Fruit fly (Drosophila melanogaster) whole organism, embryonic: ENCODE results near the gene Ror.

ENCODE experiments used
- ATbp ChIP-seq: fragments of 200-800 bp; sonication (Bioruptor generic); optimal IDR thresholded peaks from 2 replicates; lab custom pipeline; 2017; ENCODE audit warnings: missing biosample characterization, mild to moderate bottlenecking, missing genetic modification characterization, missing genetic modification reagents
- CG13123 ChIP-seq: fragments of 200-800 bp; sonication (Bioruptor generic); optimal IDR thresholded peaks from 2 replicates; lab custom pipeline; 2016; ENCODE audit warnings: missing biosample characterization, missing genetic modification characterization
- CG13287 ChIP-seq: fragments of 200-800 bp; sonication (Bioruptor generic); IDR thresholded peaks from 2 replicates; pipeline ENCODE4 v1.3.6; 2022; ENCODE audit warnings: missing biosample characterization, missing genetic modification characterization; ENCODE audit not compliant: partially characterized antibody
- CG16815 ChIP-seq: fragments of 200-800 bp; sonication (Bioruptor generic); optimal IDR thresholded peaks from 3 replicates; lab custom pipeline; 2017; ENCODE audit warnings: missing biosample characterization, mild to moderate bottlenecking, missing genetic modification characterization
- CG17186 ChIP-seq: fragments of 200-800 bp; sonication (Bioruptor generic); optimal IDR thresholded peaks from 3 replicates; lab custom pipeline; 2017; ENCODE audit warnings: missing biosample characterization, missing genetic modification reagents, missing genetic modification characterization
- CG32772 ChIP-seq: fragments of 200-800 bp; sonication (Bioruptor generic); IDR thresholded peaks from 2 replicates; pipeline ENCODE4 v1.3.6; 2022; ENCODE audit warnings: missing biosample characterization, missing genetic modification characterization
- CG3281 ChIP-seq: fragments of 200-800 bp; sonication (Bioruptor generic); optimal IDR thresholded peaks from 3 replicates; lab custom pipeline; 2017; ENCODE audit warnings: missing biosample characterization, mild to moderate bottlenecking, missing genetic modification characterization
- CG34422 ChIP-seq: fragments of 200-800 bp; sonication (Bioruptor generic); IDR thresholded peaks from 3 replicates; pipeline ENCODE4 v1.3.6; 2022; ENCODE audit warnings: missing biosample characterization, missing genetic modification characterization
- CG3726 ChIP-seq: fragments of 200-800 bp; sonication (Bioruptor generic); IDR thresholded peaks from 3 replicates; pipeline ENCODE4, ENCODE4 v1.3.6; 2022; ENCODE audit warnings: missing biosample characterization, missing genetic modification characterization
- CG4360 ChIP-seq: fragments of 200-800 bp; sonication (Bioruptor generic); IDR thresholded peaks from 2 replicates; pipeline ENCODE4 v1.3.6; 2022; ENCODE audit warnings: missing biosample characterization, missing genetic modification characterization
- CG4404 ChIP-seq: fragments of 200-800 bp; sonication (Bioruptor generic); IDR thresholded peaks from 2 replicates; pipeline ENCODE4 v1.3.6; 2022; ENCODE audit warnings: missing biosample characterization, missing genetic modification characterization
- CG6254 ChIP-seq: fragments of 200-800 bp; sonication (Bioruptor generic); optimal IDR thresholded peaks from 3 replicates; lab custom pipeline; 2017; ENCODE audit warnings: mild to moderate bottlenecking, missing biosample characterization, missing genetic modification reagents, missing genetic modification characterization
- CG7271 ChIP-seq: fragments of 200-800 bp; sonication (Bioruptor generic); optimal IDR thresholded peaks from 2 replicates; lab custom pipeline; 2018; ENCODE audit warnings: missing biosample characterization, mild to moderate bottlenecking, missing genetic modification characterization, moderate library complexity
- CG7372 ChIP-seq: fragments of 200-800 bp; sonication (Bioruptor generic); IDR thresholded peaks from 2 replicates; pipeline ENCODE4 v1.3.6; 2022; ENCODE audit warnings: missing biosample characterization, missing genetic modification characterization
- CG8089 ChIP-seq: fragments of 200-800 bp; sonication (Bioruptor generic); optimal IDR thresholded peaks from 3 replicates; lab custom pipeline; 2016; ENCODE audit warnings: missing biosample characterization, missing genetic modification characterization
- CG8281 ChIP-seq: fragments of 200-800 bp; sonication (Bioruptor generic); optimal IDR thresholded peaks from 2 replicates; lab custom pipeline; 2018; ENCODE audit warnings: missing biosample characterization, mild to moderate bottlenecking, missing genetic modification characterization, moderate library complexity
- CG9609 ChIP-seq: fragments of 200-800 bp; sonication (Bioruptor generic); optimal IDR thresholded peaks from 3 replicates; lab custom pipeline; 2016; ENCODE audit warnings: missing biosample characterization, missing genetic modification characterization
- CG9932 ChIP-seq: fragments of 200-800 bp; sonication (Bioruptor generic); IDR thresholded peaks from 2 replicates; pipeline ENCODE4 v1.3.6; 2022; ENCODE audit warnings: missing biosample characterization, missing genetic modification characterization
- Dad ChIP-seq: fragments of 200-800 bp; sonication (Bioruptor generic); optimal IDR thresholded peaks from 3 replicates; lab custom pipeline; 2016; ENCODE audit warnings: missing biosample characterization, missing genetic modification characterization
- Dip2 ChIP-seq: fragments of 200-800 bp; sonication (Bioruptor generic); IDR thresholded peaks from 2 replicates; pipeline ENCODE4 v1.3.6; 2022; ENCODE audit warnings: missing biosample characterization, missing genetic modification characterization
- Doc3 ChIP-seq: fragments of 200-800 bp; sonication (Bioruptor generic); IDR thresholded peaks from 3 replicates; pipeline ENCODE4 v1.3.6; 2022; ENCODE audit warnings: missing biosample characterization, missing genetic modification characterization; ENCODE audit not compliant: partially characterized antibody
- Dp ChIP-seq: fragments of 200-800 bp; sonication (Bioruptor generic); optimal IDR thresholded peaks from 2 replicates; lab custom pipeline; 2018; ENCODE audit warnings: missing biosample characterization, mild to moderate bottlenecking, missing genetic modification characterization, moderate library complexity
- H15 ChIP-seq: fragments of 200-800 bp; sonication (Bioruptor generic); IDR thresholded peaks from 3 replicates; pipeline ENCODE4 v1.3.6; 2022; ENCODE audit warnings: missing biosample characterization, missing genetic modification characterization
- Hmx ChIP-seq: fragments of 200-800 bp; sonication (Bioruptor generic); optimal IDR thresholded peaks from 2 replicates; lab custom pipeline; 2016; ENCODE audit warnings: missing biosample characterization, missing genetic modification characterization
- MBD-R2 ChIP-seq: fragments of 200-800 bp; sonication (Bioruptor generic); IDR thresholded peaks from 2 replicates; pipeline ENCODE4 v1.3.6; 2022; ENCODE audit warnings: missing biosample characterization, missing genetic modification characterization
- Nf-YB ChIP-seq: fragments of 200-800 bp; sonication (Bioruptor generic); optimal IDR thresholded peaks from 3 replicates; lab custom pipeline; 2019; ENCODE audit warnings: missing biosample characterization, mild to moderate bottlenecking, missing genetic modification characterization, moderate library complexity
- Optix ChIP-seq: fragments of 200-800 bp; sonication (Bioruptor generic); IDR thresholded peaks from 3 replicates; pipeline ENCODE4 v1.3.6; 2022; ENCODE audit warnings: missing biosample characterization, missing genetic modification characterization
- Ssrp ChIP-seq: fragments of 200-800 bp; sonication (Bioruptor generic); optimal IDR thresholded peaks from 2 replicates; lab custom pipeline; 2018; ENCODE audit warnings: missing biosample characterization, mild to moderate bottlenecking, missing genetic modification characterization, moderate library complexity
- Stat92E ChIP-seq, 3 experiments: fragments of >200 bp in 2 of 3; fragments of 200-800 bp in 1 of 3; sonication (Bioruptor generic) in 1 of 3; optimal IDR thresholded peaks; 2 replicates each; lab custom pipeline; 2017 to 2019; ENCODE audit warnings: missing biosample characterization in 3 of 3, missing genetic modification characterization in 3 of 3, mild to moderate bottlenecking in 1 of 3, moderate library complexity in 1 of 3
- Tbp ChIP-seq: fragments of >200 bp; optimal IDR thresholded peaks from 2 replicates; lab custom pipeline; 2018; ENCODE audit warnings: missing biosample characterization, missing genetic modification characterization
- aop ChIP-seq: fragments of 200-800 bp; sonication (Bioruptor generic); IDR thresholded peaks from 2 replicates; pipeline ENCODE4 v1.3.6; 2022; ENCODE audit warnings: missing biosample characterization, missing genetic modification characterization
- ap ChIP-seq: fragments of 200-800 bp; sonication (Bioruptor generic); IDR thresholded peaks from 2 replicates; pipeline ENCODE4 v1.3.6; 2022; ENCODE audit warnings: missing biosample characterization, missing genetic modification characterization
- ash1 ChIP-seq: fragments of 200-800 bp; sonication (Bioruptor generic); optimal IDR thresholded peaks from 2 replicates; lab custom pipeline; 2018; ENCODE audit warnings: missing biosample characterization, mild to moderate bottlenecking, missing genetic modification characterization
- ato ChIP-seq: fragments of 200-800 bp; sonication (Bioruptor generic); IDR thresholded peaks from 2 replicates; pipeline ENCODE4 v1.3.6; 2022; ENCODE audit warnings: missing biosample characterization, missing genetic modification characterization; ENCODE audit not compliant: partially characterized antibody
- chn ChIP-seq: fragments of 200-800 bp; sonication (Bioruptor generic); optimal IDR thresholded peaks from 2 replicates; lab custom pipeline; 2016; ENCODE audit warnings: missing biosample characterization, missing genetic modification characterization
- corto ChIP-seq: fragments of 200-800 bp; sonication (Bioruptor generic); optimal IDR thresholded peaks from 2 replicates; lab custom pipeline; 2016; ENCODE audit warnings: missing biosample characterization, mild to moderate bottlenecking, missing genetic modification characterization, moderate library complexity
- crc ChIP-seq: fragments of 200-800 bp; sonication (Bioruptor generic); optimal IDR thresholded peaks from 2 replicates; lab custom pipeline; 2016; ENCODE audit warnings: missing biosample characterization, missing genetic modification characterization
- esg ChIP-seq: fragments of 200-800 bp; sonication (Bioruptor generic); conservative IDR thresholded peaks from 2 replicates; pipeline ENCODE4 v1.3.6; 2022; ENCODE audit warnings: missing biosample characterization, missing genetic modification characterization
- fd3F ChIP-seq: fragments of 200-800 bp; sonication (Bioruptor generic); optimal IDR thresholded peaks from 2 replicates; lab custom pipeline; 2018; ENCODE audit warnings: missing biosample characterization, mild to moderate bottlenecking, missing genetic modification characterization, moderate library complexity
- gcm ChIP-seq: fragments of 200-800 bp; sonication (Bioruptor generic); optimal IDR thresholded peaks from 2 replicates; lab custom pipeline; 2019; ENCODE audit warnings: missing biosample characterization, mild to moderate bottlenecking, missing genetic modification characterization, moderate library complexity
- gfzf ChIP-seq: fragments of 200-800 bp; sonication (Bioruptor generic); optimal IDR thresholded peaks from 2 replicates; lab custom pipeline; 2016; ENCODE audit warnings: missing biosample characterization, mild to moderate bottlenecking, missing genetic modification characterization, moderate library complexity
- ind ChIP-seq: fragments of 200-800 bp; sonication (Bioruptor generic); optimal IDR thresholded peaks from 3 replicates; lab custom pipeline; 2016; ENCODE audit warnings: missing biosample characterization, missing genetic modification characterization
- nerfin-1 ChIP-seq: fragments of 200-800 bp; sonication (Bioruptor generic); optimal IDR thresholded peaks from 3 replicates; lab custom pipeline; 2019; ENCODE audit warnings: missing biosample characterization, mild to moderate bottlenecking, missing genetic modification characterization, moderate library complexity
- pfk ChIP-seq: fragments of 200-800 bp; sonication (Bioruptor generic); optimal IDR thresholded peaks from 2 replicates; lab custom pipeline; 2018; ENCODE audit warnings: missing biosample characterization, mild to moderate bottlenecking, missing genetic modification characterization, moderate library complexity
- pho ChIP-seq: fragments of 200-800 bp; sonication (Bioruptor generic); optimal IDR thresholded peaks from 2 replicates; lab custom pipeline; 2016; ENCODE audit warnings: missing biosample characterization, missing genetic modification characterization
- pita ChIP-seq: fragments of 200-800 bp; sonication (Bioruptor generic); optimal IDR thresholded peaks from 2 replicates; lab custom pipeline; 2017; ENCODE audit warnings: missing biosample characterization, mild to moderate bottlenecking, missing genetic modification characterization
- pnt ChIP-seq: fragments of 200-800 bp; sonication (Bioruptor generic); optimal IDR thresholded peaks from 3 replicates; lab custom pipeline; 2016; ENCODE audit warnings: missing biosample characterization, missing genetic modification characterization
- pzg ChIP-seq: fragments of 200-800 bp; sonication (Bioruptor generic); optimal IDR thresholded peaks from 3 replicates; lab custom pipeline; 2018; ENCODE audit warnings: missing biosample characterization, mild to moderate bottlenecking, missing genetic modification characterization, moderate library complexity
- repo ChIP-seq: fragments of 200-800 bp; sonication (Bioruptor generic); optimal IDR thresholded peaks from 2 replicates; lab custom pipeline; 2016; ENCODE audit warnings: missing biosample characterization, missing genetic modification characterization
- trh ChIP-seq: fragments of 200-800 bp; sonication (Bioruptor generic); optimal IDR thresholded peaks from 2 replicates; lab custom pipeline; 2016; ENCODE audit warnings: missing biosample characterization, missing genetic modification characterization
- wek ChIP-seq: fragments of 200-800 bp; sonication (Bioruptor generic); optimal IDR thresholded peaks from 3 replicates; lab custom pipeline; 2018; ENCODE audit warnings: missing biosample characterization, mild to moderate bottlenecking, missing genetic modification characterization, moderate library complexity

The Ror gene

DNA sequence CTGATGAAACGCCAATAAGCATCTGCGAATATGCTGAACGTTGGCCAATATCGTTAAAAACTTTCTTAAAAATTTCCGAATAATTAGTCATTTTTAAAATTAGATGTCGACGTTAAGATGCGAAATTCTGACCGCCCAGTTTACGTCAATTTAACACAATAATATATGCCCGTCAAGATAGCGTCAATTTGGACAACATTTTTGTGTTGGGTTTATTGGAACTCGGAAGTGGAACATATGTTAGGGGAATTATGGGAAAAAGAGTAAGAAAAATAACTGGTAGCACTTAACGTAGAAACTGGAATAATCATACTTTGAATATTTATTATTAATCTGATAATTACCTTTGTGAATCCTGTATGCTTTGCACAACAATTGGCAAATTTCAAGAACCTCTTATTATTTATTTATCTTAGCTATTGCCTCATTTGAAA is 4.1 kb downstream of the Ror start, which contains the start of gene CG5676 (continued):
- TF ChIP-seq MBD-R2 (GFP tag; lab: Robert Waterston, UW) (peak; percentile 70), Ssrp (tag; lab: Kevin White, UChicago) (no peak), Doc3 (GFP tag; lab: Robert Waterston, UW) (no peak), CG6254 (GFP tag; lab: Kevin White, UChicago) (no peak), aop (GFP tag; lab: Robert Waterston, UW) (no peak), Dad (GFP tag; lab: Kevin White, UChicago) (no peak), pita (GFP tag; lab: Kevin White, UChicago) (no peak), ind (GFP tag; lab: Kevin White, UChicago) (no peak), Nf-YB (GFP tag; lab: Kevin White, UChicago) (no peak), CG7372 (GFP tag; lab: Robert Waterston, UW) (no peak), pzg (GFP tag; lab: Kevin White, UChicago) (peak; percentile 71), nerfin-1 (tag; lab: Kevin White, UChicago) (peak; percentile 11), ash1 (GFP tag; lab: Kevin White, UChicago) (no peak), esg (GFP tag; lab: Robert Waterston, UW) (no peak), trh (no peak), CG3281 (GFP tag; lab: Kevin White, UChicago) (no peak), Dp (GFP tag; lab: Kevin White, UChicago) (peak; percentile 25), CG4360 (GFP tag; lab: Robert Waterston, UW) (no peak), crc (GFP tag; lab: Kevin White, UChicago) (no peak), wek (GFP tag; lab: Kevin White, UChicago) (no peak), CG13287 (GFP tag; lab: Robert Waterston, UW) (no peak; the same call in 1 of the 2 replicates), H15 (no peak), CG4404 (GFP tag; lab: Robert Waterston, UW) (no peak), CG7271 (tag; lab: Kevin White, UChicago) (peak; percentile 23), ap (GFP tag; lab: Robert Waterston, UW) (no peak), Dip2 (no peak), Stat92E (GFP tag; optimal IDR thresholded peaks at IDR 0.05; lab: Kevin White, UChicago) (no peak), CG13123 (GFP tag; lab: Kevin White, UChicago) (no peak), CG34422 (no peak), pho (GFP tag; lab: Kevin White, UChicago) (no peak), ato (no peak), gfzf (GFP tag; lab: Kevin White, UChicago) (peak; percentile 39), CG16815 (GFP tag; lab: Kevin White, UChicago) (no peak), CG17186 (GFP tag; lab: Kevin White, UChicago) (no peak), CG9932 (GFP tag; lab: Robert Waterston, UW) (no peak), CG8281 (tag; lab: Kevin White, UChicago) (no peak), CG8089 (no peak), ATbp (no peak), chn (no peak), CG3726 (GFP tag; lab: Robert Waterston, UW) (no peak), pfk (GFP tag; lab: Kevin White, UChicago) (peak; percentile 97), pnt (GFP tag; lab: Kevin White, UChicago) (no peak), corto (GFP tag; lab: Kevin White, UChicago) (no peak), Tbp (GFP tag; lab: Kevin White, UChicago) (no peak), Hmx (GFP tag; lab: Kevin White, UChicago) (no peak), CG32772 (GFP tag; lab: Robert Waterston, UW) (no peak), CG9609 (GFP tag; lab: Kevin White, UChicago) (no peak), Optix (no peak), fd3F (GFP tag; lab: Kevin White, UChicago) (no peak), repo (no peak), gcm (GFP tag; lab: Kevin White, UChicago) (no peak)
